Worm (Caenorhabditis elegans) whole organism, late embryonic: Measurements from ENCODE around the gene ZC21.8.

Experiments
- C08G9.2 ChIP-seq: sonication (generic microtip); optimal IDR thresholded peaks from 2 replicates; lab custom pipeline; 2016; ENCODE audit warnings: mild to moderate bottlenecking, missing genetic modification characterization, moderate library complexity, missing compliant biosample characterization
- C38D4.7 ChIP-seq: fragments of 200-800 bp; sonication (Bioruptor generic); optimal IDR thresholded peaks from 2 replicates; lab custom pipeline; 2018; ENCODE audit warnings: mild to moderate bottlenecking, missing genetic modification characterization, moderate library complexity, missing compliant biosample characterization
- F13H6.1 ChIP-seq: sonication (generic microtip); optimal IDR thresholded peaks from 2 replicates; lab custom pipeline; 2016; ENCODE audit warnings: missing genetic modification characterization, missing compliant biosample characterization
- ahr-1 ChIP-seq: sonication (generic microtip); optimal IDR thresholded peaks from 2 replicates; lab custom pipeline; 2016; ENCODE audit warnings: missing genetic modification characterization, missing compliant biosample characterization
- ama-1 ChIP-seq: fragments of 150-350 bp; optimal IDR thresholded peaks from 2 replicates; lab custom pipeline; 2014
- ceh-14 ChIP-seq: sonication (generic microtip); optimal IDR thresholded peaks from 2 replicates; lab custom pipeline; 2016; ENCODE audit warnings: missing genotype, missing genetic modification characterization, missing compliant biosample characterization
- ceh-18 ChIP-seq: sonication (generic microtip); optimal IDR thresholded peaks from 2 replicates; lab custom pipeline; 2016; ENCODE audit warnings: missing genetic modification characterization, missing compliant biosample characterization
- ceh-19 ChIP-seq: fragments of 200-800 bp; sonication (Bioruptor generic); optimal IDR thresholded peaks from 2 replicates; lab custom pipeline; 2018; ENCODE audit warnings: mild to moderate bottlenecking, missing genetic modification characterization, missing compliant biosample characterization
- ceh-2 ChIP-seq: sonication (generic microtip); optimal IDR thresholded peaks from 2 replicates; lab custom pipeline; 2016; ENCODE audit warnings: missing genotype, missing genetic modification characterization, missing compliant biosample characterization
- ceh-22 ChIP-seq: sonication (generic microtip); optimal IDR thresholded peaks from 2 replicates; lab custom pipeline; 2017; ENCODE audit warnings: missing biosample characterization, missing genetic modification characterization
- ceh-30 ChIP-seq: fragments of 150-350 bp; optimal IDR thresholded peaks from 2 replicates; lab custom pipeline; 2014; ENCODE audit warnings: missing biosample characterization, missing genetic modification characterization
- ceh-34 ChIP-seq: sonication (generic microtip); optimal IDR thresholded peaks from 2 replicates; lab custom pipeline; 2016; ENCODE audit warnings: mild to moderate bottlenecking, missing genetic modification characterization, missing compliant biosample characterization
- ceh-45 ChIP-seq: fragments of 200-800 bp; sonication (Bioruptor generic); IDR thresholded peaks from 2 replicates; pipeline ENCODE4 v1.3.6; 2022; ENCODE audit warnings: missing genetic modification reagents, missing genetic modification characterization, missing compliant biosample characterization
- dve-1 ChIP-seq: sonication (generic microtip); optimal IDR thresholded peaks from 2 replicates; lab custom pipeline; 2017; ENCODE audit warnings: antibody characterized with exemption, mild to moderate bottlenecking, missing genetic modification characterization, missing compliant biosample characterization
- elt-2 ChIP-seq: sonication (generic microtip); optimal IDR thresholded peaks from 2 replicates; lab custom pipeline; 2016; ENCODE audit warnings: missing genetic modification reagents, missing genetic modification characterization, missing compliant biosample characterization
- fkh-10 ChIP-seq: fragments of 150-350 bp; optimal IDR thresholded peaks from 2 replicates; lab custom pipeline; 2014; ENCODE audit warnings: missing biosample characterization, missing genetic modification reagents, missing genetic modification characterization
- fkh-6 ChIP-seq: sonication (generic microtip); optimal IDR thresholded peaks from 2 replicates; lab custom pipeline; 2016; ENCODE audit warnings: missing genetic modification characterization, missing compliant biosample characterization
- hlh-15 ChIP-seq: sonication (generic microtip); optimal IDR thresholded peaks from 2 replicates; lab custom pipeline; 2016; ENCODE audit warnings: missing genetic modification characterization, missing compliant biosample characterization
- hlh-30 ChIP-seq: sonication (generic microtip); optimal IDR thresholded peaks from 2 replicates; lab custom pipeline; 2017; ENCODE audit warnings: antibody characterized with exemption, missing genetic modification characterization, missing compliant biosample characterization; ENCODE audit not compliant: insufficient read depth
- hlh-6 ChIP-seq: sonication (generic microtip); optimal IDR thresholded peaks from 2 replicates; lab custom pipeline; 2016; ENCODE audit warnings: missing genotype, missing genetic modification characterization, missing compliant biosample characterization
- lim-6 ChIP-seq: sonication (generic microtip); optimal IDR thresholded peaks from 2 replicates; lab custom pipeline; 2016; ENCODE audit warnings: missing genetic modification characterization, missing compliant biosample characterization
- mec-3 ChIP-seq: sonication (generic microtip); optimal IDR thresholded peaks from 2 replicates; lab custom pipeline; 2016; ENCODE audit warnings: borderline replicate concordance, missing genetic modification characterization, missing compliant biosample characterization
- npax-4 ChIP-seq: sonication (generic microtip); optimal IDR thresholded peaks from 2 replicates; lab custom pipeline; 2016; ENCODE audit warnings: missing genetic modification characterization, missing compliant biosample characterization
- odd-2 ChIP-seq: sonication (generic microtip); optimal IDR thresholded peaks from 2 replicates; lab custom pipeline; 2017; ENCODE audit warnings: antibody characterized with exemption, mild to moderate bottlenecking, missing genetic modification characterization, missing compliant biosample characterization
- pag-3 ChIP-seq: sonication (generic microtip); optimal IDR thresholded peaks from 2 replicates; lab custom pipeline; 2016; ENCODE audit warnings: missing compliant biosample characterization, missing genetic modification characterization, borderline replicate concordance
- pax-1 ChIP-seq: fragments of 150-350 bp; optimal IDR thresholded peaks from 2 replicates; lab custom pipeline; 2014; ENCODE audit warnings: missing biosample characterization, missing genetic modification characterization
- pha-2 ChIP-seq: sonication (generic microtip); optimal IDR thresholded peaks from 2 replicates; lab custom pipeline; 2017; ENCODE audit warnings: mild to moderate bottlenecking, missing genetic modification characterization, missing compliant biosample characterization
- pha-4 ChIP-seq: fragments of 150-350 bp; optimal IDR thresholded peaks from 2 replicates; lab custom pipeline; 2018; ENCODE audit warnings: missing biosample characterization, missing genetic modification reagents, missing genetic modification characterization
- pqm-1 ChIP-seq: sonication (generic microtip); optimal IDR thresholded peaks from 2 replicates; lab custom pipeline; 2016; ENCODE audit warnings: missing genetic modification characterization, missing compliant biosample characterization
- pros-1 ChIP-seq: fragments of 150-350 bp; optimal IDR thresholded peaks from 2 replicates; lab custom pipeline; 2014; ENCODE audit warnings: missing biosample characterization, missing genetic modification reagents, missing genetic modification characterization
- ref-2 ChIP-seq: sonication (generic microtip); optimal IDR thresholded peaks from 2 replicates; lab custom pipeline; 2016; ENCODE audit warnings: missing genetic modification characterization, missing compliant biosample characterization
- rnt-1 ChIP-seq: sonication (generic microtip); optimal IDR thresholded peaks from 2 replicates; lab custom pipeline; 2016; ENCODE audit warnings: missing genetic modification characterization, missing compliant biosample characterization
- sox-2 ChIP-seq: fragments of 200-800 bp; sonication (Bioruptor generic); IDR thresholded peaks from 2 replicates; pipeline ENCODE4 v1.3.6; 2022; ENCODE audit warnings: missing genetic modification reagents, missing genetic modification characterization, missing compliant biosample characterization
- tbx-2 ChIP-seq: sonication (generic microtip); optimal IDR thresholded peaks from 2 replicates; lab custom pipeline; 2016; ENCODE audit warnings: missing genetic modification characterization, missing compliant biosample characterization
- unc-3 ChIP-seq, 2 experiments: fragments of 200-800 bp in 1 of 2; sonication (Bioruptor generic) in 1 of 2; sonication (generic microtip) in 1 of 2; conservative IDR thresholded peaks in 1 of 2; optimal IDR thresholded peaks in 1 of 2; 2 replicates each; pipeline versions ENCODE4 v1.3.6 to Lab custom; 2016 to 2022; ENCODE audit warnings: missing compliant biosample characterization in 2 of 2, missing genetic modification characterization in 2 of 2, missing genetic modification reagents in 1 of 2
- unc-42 ChIP-seq: sonication (generic microtip); optimal IDR thresholded peaks from 2 replicates; lab custom pipeline; 2016; ENCODE audit warnings: missing genotype, missing genetic modification characterization, missing compliant biosample characterization
- unc-55 ChIP-seq: sonication (generic microtip); optimal IDR thresholded peaks from 2 replicates; lab custom pipeline; 2017; ENCODE audit warnings: missing biosample characterization, missing genetic modification reagents, missing genetic modification characterization
- zip-5 ChIP-seq: sonication (generic microtip); optimal IDR thresholded peaks from 2 replicates; lab custom pipeline; 2016; ENCODE audit warnings: missing genetic modification characterization, missing compliant biosample characterization
- ztf-16 ChIP-seq: sonication (generic microtip); optimal IDR thresholded peaks from 2 replicates; lab custom pipeline; 2017; ENCODE audit warnings: missing genetic modification characterization, missing compliant biosample characterization

Gene ZC21.8

DNA sequence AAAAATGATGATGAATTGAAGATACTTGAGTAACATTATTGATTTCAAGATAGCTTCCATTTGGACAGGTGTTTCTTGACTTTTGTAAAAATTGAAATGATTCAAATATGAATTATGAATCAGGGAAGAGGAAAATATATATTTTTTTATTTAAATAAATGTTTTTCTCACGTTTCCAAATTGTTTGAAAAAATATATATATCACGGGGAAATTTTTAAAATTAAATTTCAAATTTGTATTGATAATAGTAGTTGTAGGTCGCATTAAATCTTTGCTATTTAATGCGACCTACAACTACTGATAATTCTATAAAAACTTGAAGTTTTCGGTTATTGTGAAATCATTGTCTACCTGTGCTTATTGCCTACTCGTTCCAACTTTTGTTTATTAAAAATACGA, at the start of gene ZC21.8:
Gene ZC21.8, minus strand, starts transcription at position 101 of the 400 bp plus-strand sequence.
- TF ChIP-seq ceh-34 (tag; lab: Kevin White, UChicago) (no peak), pqm-1 (tag; lab: Kevin White, UChicago) (no peak), fkh-10 (GFP tag; lab: Kevin White, UChicago) (no peak), ceh-18 (tag; lab: Kevin White, UChicago) (no peak), unc-42 (no peak), pax-1 (tag; lab: Kevin White, UChicago) (no peak), pag-3 (tag; lab: Kevin White, UChicago) (no peak), pha-2 (tag; lab: Kevin White, UChicago) (no peak), zip-5 (tag; lab: Kevin White, UChicago) (no peak)

DNA sequence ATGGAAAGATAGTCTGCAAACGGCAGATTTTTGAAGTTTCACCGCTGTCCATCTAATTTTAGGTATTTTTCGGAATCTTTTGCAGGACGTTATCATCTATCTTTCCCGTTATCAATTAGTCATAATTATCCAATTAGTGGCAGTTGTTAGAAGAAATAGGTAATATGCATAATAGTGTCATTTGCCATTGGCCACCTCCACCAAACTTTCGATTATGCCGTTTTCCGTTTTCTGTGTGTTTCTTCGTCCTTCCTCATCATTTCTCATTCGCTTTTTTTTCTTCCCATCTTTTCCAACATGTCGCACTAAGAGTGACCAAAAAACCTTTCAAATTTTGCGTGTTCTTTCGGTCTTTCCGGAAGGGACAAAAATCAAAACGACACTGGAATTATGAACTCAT, 44.6 kb upstream of the ZC21.8 start:
- TF ChIP-seq pqm-1 (tag; lab: Kevin White, UChicago) (no peak), hlh-6 (no peak), unc-55 (no peak), fkh-6 (tag; lab: Kevin White, UChicago) (no peak), ceh-14 (tag; lab: Kevin White, UChicago) (no peak), zip-5 (tag; lab: Kevin White, UChicago) (no peak), hlh-15 (tag; lab: Kevin White, UChicago) (no peak), ceh-19 (GFP tag; lab: Kevin White, UChicago) (no peak), dve-1 (no peak), hlh-30 (tag; lab: Kevin White, UChicago) (no peak), sox-2 (GFP tag; lab: Robert Waterston, UW) (no peak), npax-4 (tag; lab: Kevin White, UChicago) (no peak), ahr-1 (tag; lab: Kevin White, UChicago) (no peak), ceh-30 (tag; lab: Kevin White, UChicago) (no peak), tbx-2 (no peak), ref-2 (tag; lab: Kevin White, UChicago) (no peak), ceh-22 (tag; lab: Kevin White, UChicago) (no peak)

ce11 chrIII:8560836-8561235, 41.0 kb upstream of the ZC21.8 start, which contains the start of gene acdh-6:
acdh-6 (plus strand) TSS chrIII:8561136.
- no peak for TF ChIP-seq rnt-1 (tag; lab: Kevin White, UChicago)
- no peak for TF ChIP-seq hlh-30 (tag; lab: Kevin White, UChicago)
- TF ChIP-seq odd-2 (tag; lab: Kevin White, UChicago), result no peak
- no peak for TF ChIP-seq ahr-1 (tag; lab: Kevin White, UChicago)
- no peak for TF ChIP-seq ceh-2
- TF ChIP-seq C08G9.2 (tag; lab: Kevin White, UChicago), result no peak
- no peak for TF ChIP-seq ceh-30 (tag; lab: Kevin White, UChicago)
- no peak for TF ChIP-seq ceh-14 (tag; lab: Kevin White, UChicago)
- no peak for TF ChIP-seq pha-4 (tag; lab: Kevin White, UChicago)
- TF ChIP-seq elt-2 (tag; lab: Kevin White, UChicago), result no peak

ce11 chrIII:8560398-8560797, 40.6 kb upstream of the ZC21.8 start:
- TF ChIP-seq ztf-16 (no peak), F13H6.1 (tag; lab: Kevin White, UChicago) (no peak), lim-6 (tag; lab: Kevin White, UChicago) (no peak), tbx-2 (no peak), mec-3 (no peak), ceh-45 (GFP tag; lab: Robert Waterston, UW) (no peak), ama-1 (lab: Kevin White, UChicago) (no peak), unc-3 (GFP tag; conservative IDR thresholded peaks at IDR 0.05; lab: Robert Waterston, UW) (no peak), unc-3 (tag; optimal IDR thresholded peaks at IDR 0.05; lab: Kevin White, UChicago) (no peak), elt-2 (tag; lab: Kevin White, UChicago) (no peak), pros-1 (no peak), hlh-30 (tag; lab: Kevin White, UChicago) (no peak), ceh-22 (tag; lab: Kevin White, UChicago) (no peak), odd-2 (tag; lab: Kevin White, UChicago) (no peak), C38D4.7 (no peak)
